Worm (Caenorhabditis elegans) whole organism, L1 larva: ENCODE results near the gene wdr-31.

Experiments
- alr-1 ChIP-seq: fragments of 200-800 bp; sonication (Bioruptor generic); optimal IDR thresholded peaks from 2 replicates; lab custom pipeline; 2018; ENCODE audit warnings: borderline replicate concordance, mild to moderate bottlenecking, missing genetic modification characterization, missing compliant biosample characterization
- ama-1 ChIP-seq: fragments of 150-350 bp; optimal IDR thresholded peaks from 2 replicates; lab custom pipeline; 2014
- egl-27 ChIP-seq, 2 experiments: fragments of 150-350 bp in 1 of 2; sonication (generic microtip); optimal IDR thresholded peaks; 3 replicates each; lab custom pipeline; 2017 to 2018; ENCODE audit warnings: missing biosample characterization in 2 of 2, missing genetic modification characterization in 2 of 2, missing genetic modification reagents in 2 of 2
- fkh-10 ChIP-seq: sonication (generic microtip); optimal IDR thresholded peaks from 2 replicates; lab custom pipeline; 2017; ENCODE audit warnings: missing biosample characterization, missing genetic modification reagents, missing genetic modification characterization
- fkh-4 ChIP-seq: sonication (generic microtip); optimal IDR thresholded peaks from 2 replicates; lab custom pipeline; 2016; ENCODE audit warnings: missing compliant biosample characterization, missing genetic modification characterization, borderline replicate concordance
- fos-1 ChIP-seq: fragments of 150-350 bp; optimal IDR thresholded peaks from 2 replicates; lab custom pipeline; 2014; ENCODE audit warnings: missing biosample characterization, missing genetic modification characterization
- grh-1 ChIP-seq: fragments of 200-800 bp; sonication (Bioruptor generic); IDR thresholded peaks from 2 replicates; pipeline ENCODE4 v1.3.6; 2022; ENCODE audit warnings: missing genetic modification reagents, missing genetic modification characterization, missing compliant biosample characterization
- irx-1 ChIP-seq: sonication (generic microtip); optimal IDR thresholded peaks from 2 replicates; lab custom pipeline; 2016; ENCODE audit warnings: missing genetic modification characterization, missing compliant biosample characterization
- lin-39 ChIP-seq: fragments of 150-350 bp; optimal IDR thresholded peaks from 2 replicates; lab custom pipeline; 2014; ENCODE audit warnings: missing biosample characterization, missing genetic modification reagents, missing genetic modification characterization
- mdl-1 ChIP-seq, 2 experiments: fragments of 150-350 bp; optimal IDR thresholded peaks; 2 replicates each; lab custom pipeline; 2014 to 2017; ENCODE audit warnings: missing biosample characterization in 2 of 2, missing genetic modification characterization in 2 of 2, inconsistent platforms in 1 of 2
- mef-2 ChIP-seq: fragments of 150-350 bp; optimal IDR thresholded peaks from 2 replicates; lab custom pipeline; 2014; ENCODE audit warnings: missing biosample characterization, missing genetic modification characterization
- nhr-19 ChIP-seq: fragments of 200-800 bp; sonication (Bioruptor generic); conservative IDR thresholded peaks from 2 replicates; pipeline ENCODE4 v1.3.6; 2022; ENCODE audit warnings: missing genetic modification characterization, missing compliant biosample characterization
- nhr-76 ChIP-seq: sonication (generic microtip); optimal IDR thresholded peaks from 2 replicates; lab custom pipeline; 2017; ENCODE audit warnings: missing biosample characterization, missing genetic modification characterization
- nhr-84 ChIP-seq: sonication (generic microtip); optimal IDR thresholded peaks from 2 replicates; lab custom pipeline; 2017; ENCODE audit warnings: missing biosample characterization, missing genetic modification characterization
- sptf-1 ChIP-seq: fragments of 150-350 bp; optimal IDR thresholded peaks from 2 replicates; lab custom pipeline; 2014; ENCODE audit warnings: missing biosample characterization, missing genetic modification characterization
- swsn-7 ChIP-seq: sonication (generic microtip); optimal IDR thresholded peaks from 2 replicates; lab custom pipeline; 2016; ENCODE audit warnings: missing genetic modification characterization, missing compliant biosample characterization
- unc-62 ChIP-seq: fragments of 150-350 bp; optimal IDR thresholded peaks from 2 replicates; lab custom pipeline; 2014; ENCODE audit warnings: missing biosample characterization, missing genetic modification reagents, missing genetic modification characterization
- ztf-11 ChIP-seq, 2 experiments: sonication (generic microtip); optimal IDR thresholded peaks; 2 replicates each; lab custom pipeline; 2016 to 2017; ENCODE audit warnings: missing genetic modification characterization in 2 of 2, missing biosample characterization in 1 of 2, missing compliant biosample characterization in 1 of 2
- ztf-4 ChIP-seq: fragments of 150-350 bp; optimal IDR thresholded peaks from 2 replicates; lab custom pipeline; 2014; ENCODE audit warnings: missing biosample characterization, missing genetic modification characterization

The wdr-31 gene

DNA sequence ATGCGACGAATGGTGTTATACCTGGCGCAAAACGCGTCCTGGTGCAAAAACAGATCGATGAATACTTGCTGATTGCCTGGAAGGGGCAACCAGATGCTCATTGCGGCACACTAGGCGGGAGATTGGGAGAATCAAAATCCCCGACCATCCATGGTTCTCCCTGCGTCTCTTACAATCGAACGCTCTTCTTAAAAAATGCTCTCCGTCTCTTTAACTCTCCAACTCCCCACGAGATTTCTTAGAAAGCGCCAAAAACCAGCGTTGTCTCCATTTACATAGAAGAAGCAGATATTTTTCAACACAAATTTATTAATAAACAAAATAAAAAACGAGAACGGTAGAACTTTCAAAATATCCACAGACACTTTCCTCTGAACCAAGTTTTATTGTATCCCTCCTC, 54.0 kb downstream of the wdr-31 start, which contains the start of gene F34D6.1:
TSS of gene F34D6.1 (minus strand) at position 101 of the 400 bp plus-strand sequence.
- TF ChIP-seq alr-1 (tag; lab: Kevin White, UChicago) (no peak), mdl-1 (tag; optimal IDR thresholded peaks at IDR 0.05; lab: Kevin White, UChicago) (no peak), fkh-10 (no peak), unc-62 (GFP tag; lab: Kevin White, UChicago) (no peak), irx-1 (tag; lab: Kevin White, UChicago) (no peak), egl-27 (tag; optimal IDR thresholded peaks at IDR 0.05; lab: Kevin White, UChicago) (no peak), fos-1 (tag; lab: Kevin White, UChicago) (no peak), swsn-7 (tag; lab: Kevin White, UChicago) (no peak), lin-39 (tag; lab: Kevin White, UChicago) (no peak), ztf-11 (tag; optimal IDR thresholded peaks at IDR 0.05; lab: Kevin White, UChicago) (no peak), mef-2 (tag; lab: Kevin White, UChicago) (no peak), nhr-76 (no peak), ztf-4 (no peak), grh-1 (no peak), fkh-4 (tag; lab: Kevin White, UChicago) (no peak), sptf-1 (tag; lab: Kevin White, UChicago) (no peak), nhr-84 (no peak), ama-1 (lab: Kevin White, UChicago) (no peak), nhr-19 (GFP tag; lab: Robert Waterston, UW) (no peak)
